Worm (Caenorhabditis elegans) whole organism, L4/young adult: ENCODE data around the gene sri-38.

ENCODE experiments used
- W03F9.2 ChIP-seq: fragments of 150-350 bp; optimal IDR thresholded peaks from 2 replicates; lab custom pipeline; 2014; ENCODE audit warnings: missing biosample characterization, missing genetic modification characterization
- dao-5 ChIP-seq: sonication (generic microtip); optimal IDR thresholded peaks from 2 replicates; lab custom pipeline; 2016; ENCODE audit warnings: missing genotype, missing genetic modification characterization, moderate library complexity, missing compliant biosample characterization
- him-1 ChIP-seq: sonication (generic microtip); optimal IDR thresholded peaks from 2 replicates; lab custom pipeline; 2016; ENCODE audit warnings: missing genotype, missing genetic modification reagents, missing genetic modification characterization, missing compliant biosample characterization

DNA sequence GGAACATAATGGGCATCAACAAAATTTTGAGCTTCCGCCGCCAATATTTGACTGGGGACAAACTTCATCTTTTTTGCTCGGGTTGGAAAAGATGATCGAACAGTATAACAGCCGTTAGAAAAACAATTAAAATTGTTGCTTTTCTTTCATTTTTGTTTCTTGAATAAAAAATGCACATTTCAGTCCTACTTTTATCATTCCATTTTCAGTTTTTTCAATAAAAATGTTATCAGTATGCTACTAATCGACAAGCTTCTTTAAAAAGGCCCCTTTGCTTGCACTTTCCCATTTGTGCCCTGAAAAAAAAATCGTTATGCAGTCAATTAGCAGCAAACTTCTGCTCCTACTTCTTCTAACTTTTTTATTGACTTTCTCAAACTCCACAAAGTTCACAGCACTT, 31.1 kb downstream of the sri-38 start, which contains the start of gene F22E5.7:
- no peak for TF ChIP-seq W03F9.2 (tag; lab: Kevin White, UChicago)
- no peak for TF ChIP-seq him-1
- TF ChIP-seq dao-5 (tag; lab: Kevin White, UChicago) = no peak
